Worm (Caenorhabditis elegans) whole organism, early embryonic: ENCODE data around the gene nhr-242.

Experiments used
- B0310.2 ChIP-seq: sonication (generic microtip); optimal IDR thresholded peaks from 2 replicates; lab custom pipeline; 2016; ENCODE audit warnings: mild to moderate bottlenecking, missing genetic modification characterization, missing compliant biosample characterization
- F13C5.2 ChIP-seq: sonication (generic microtip); optimal IDR thresholded peaks from 2 replicates; lab custom pipeline; 2017; ENCODE audit warnings: mild to moderate bottlenecking, missing genetic modification characterization, inconsistent platforms, missing compliant biosample characterization
- aly-1 ChIP-seq: sonication (generic microtip); optimal IDR thresholded peaks from 2 replicates; lab custom pipeline; 2016; ENCODE audit warnings: missing genetic modification characterization, missing compliant biosample characterization
- ama-1 ChIP-seq: fragments of 150-350 bp; optimal IDR thresholded peaks from 2 replicates; lab custom pipeline; 2014
- ceh-13 ChIP-seq: fragments of 200-800 bp; sonication (Bioruptor generic); optimal IDR thresholded peaks from 2 replicates; lab custom pipeline; 2018; ENCODE audit warnings: mild to moderate bottlenecking, missing genetic modification characterization, missing compliant biosample characterization
- ceh-36 ChIP-seq: sonication (generic microtip); optimal IDR thresholded peaks from 2 replicates; lab custom pipeline; 2016; ENCODE audit warnings: missing genetic modification characterization, inconsistent platforms, missing compliant biosample characterization
- ets-7 ChIP-seq: sonication (generic microtip); optimal IDR thresholded peaks from 2 replicates; lab custom pipeline; 2016; ENCODE audit warnings: missing genotype, missing genetic modification characterization, missing compliant biosample characterization
- flt-1 ChIP-seq: fragments of 200-800 bp; sonication (Bioruptor generic); IDR thresholded peaks from 2 replicates; pipeline ENCODE4 v1.3.6; 2022; ENCODE audit warnings: missing genetic modification characterization, missing compliant biosample characterization
- hmbx-1 ChIP-seq: sonication (generic microtip); optimal IDR thresholded peaks from 2 replicates; lab custom pipeline; 2016; ENCODE audit warnings: mild to moderate bottlenecking, missing genetic modification characterization, missing compliant biosample characterization
- hmg-4 ChIP-seq: fragments of 200-800 bp; sonication (Bioruptor generic); optimal IDR thresholded peaks from 2 replicates; lab custom pipeline; 2018; ENCODE audit warnings: mild to moderate bottlenecking, missing genetic modification characterization, missing compliant biosample characterization
- hnd-1 ChIP-seq: sonication (generic microtip); optimal IDR thresholded peaks from 2 replicates; lab custom pipeline; 2016; ENCODE audit warnings: missing genetic modification characterization, missing compliant biosample characterization
- pes-1 ChIP-seq: fragments of 200-800 bp; sonication (Bioruptor generic); IDR thresholded peaks from 2 replicates; pipeline ENCODE4 v1.3.6; 2022; ENCODE audit warnings: missing genetic modification reagents, missing genetic modification characterization, missing compliant biosample characterization
- scrt-1 ChIP-seq: fragments of 200-800 bp; sonication (Bioruptor generic); IDR thresholded peaks from 2 replicates; pipeline ENCODE4 v1.3.6; 2022; ENCODE audit warnings: missing genetic modification characterization, missing compliant biosample characterization
- sea-1 ChIP-seq: fragments of 200-800 bp; sonication (Bioruptor generic); conservative IDR thresholded peaks from 2 replicates; pipeline ENCODE4 v1.3.6; 2022; ENCODE audit warnings: missing genetic modification characterization, missing compliant biosample characterization
- tbx-11 ChIP-seq: fragments of 200-800 bp; sonication (Bioruptor generic); IDR thresholded peaks from 2 replicates; pipeline ENCODE4 v1.3.6; 2022; ENCODE audit warnings: missing genetic modification characterization, missing compliant biosample characterization
- tbx-37 ChIP-seq: fragments of 200-800 bp; sonication (Bioruptor generic); conservative IDR thresholded peaks from 2 replicates; pipeline ENCODE4 v1.3.6; 2022; ENCODE audit warnings: missing genetic modification reagents, missing genetic modification characterization, missing compliant biosample characterization
- tra-4 ChIP-seq: sonication (generic microtip); optimal IDR thresholded peaks from 2 replicates; lab custom pipeline; 2017; ENCODE audit warnings: missing genetic modification characterization, missing compliant biosample characterization

The nhr-242 gene

DNA sequence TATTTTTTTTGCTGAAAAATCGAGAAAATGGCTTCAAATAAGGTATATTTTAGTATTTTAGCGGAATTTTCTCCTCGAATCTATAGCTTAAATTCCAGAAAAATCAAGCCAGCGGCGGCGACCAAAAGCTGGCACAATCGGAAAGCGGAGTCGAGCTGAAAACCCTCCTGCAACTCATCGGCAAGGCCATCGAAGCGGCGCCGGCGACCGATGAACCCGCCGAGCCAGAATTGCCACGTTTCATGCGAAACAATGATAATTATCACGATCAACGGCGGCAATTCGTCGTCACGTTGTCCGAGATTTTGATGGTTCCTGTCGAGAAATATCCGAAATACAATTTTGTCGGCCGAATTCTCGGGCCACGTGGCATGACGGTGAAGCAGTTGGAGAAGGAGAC lies 29.0 kb upstream of the nhr-242 start, which contains the start of gene Y69A2AR.32:
Gene Y69A2AR.32, plus strand, starts transcription at position 28 of the 400 bp plus-strand sequence.
- no peak for TF ChIP-seq ceh-36 (tag; lab: Kevin White, UChicago)
- TF ChIP-seq hmbx-1: no peak
- no peak for TF ChIP-seq aly-1
- TF ChIP-seq ceh-13 (GFP tag; lab: Kevin White, UChicago): no peak
- no peak for TF ChIP-seq B0310.2
- no peak for TF ChIP-seq pes-1 (GFP tag; lab: Robert Waterston, UW)
- no peak for TF ChIP-seq ets-7 (tag; lab: Kevin White, UChicago)
- TF ChIP-seq hnd-1 (tag; lab: Kevin White, UChicago): no peak
- TF ChIP-seq hmg-4 (GFP tag; lab: Kevin White, UChicago): no peak
- TF ChIP-seq ama-1 (lab: Kevin White, UChicago): no peak

DNA sequence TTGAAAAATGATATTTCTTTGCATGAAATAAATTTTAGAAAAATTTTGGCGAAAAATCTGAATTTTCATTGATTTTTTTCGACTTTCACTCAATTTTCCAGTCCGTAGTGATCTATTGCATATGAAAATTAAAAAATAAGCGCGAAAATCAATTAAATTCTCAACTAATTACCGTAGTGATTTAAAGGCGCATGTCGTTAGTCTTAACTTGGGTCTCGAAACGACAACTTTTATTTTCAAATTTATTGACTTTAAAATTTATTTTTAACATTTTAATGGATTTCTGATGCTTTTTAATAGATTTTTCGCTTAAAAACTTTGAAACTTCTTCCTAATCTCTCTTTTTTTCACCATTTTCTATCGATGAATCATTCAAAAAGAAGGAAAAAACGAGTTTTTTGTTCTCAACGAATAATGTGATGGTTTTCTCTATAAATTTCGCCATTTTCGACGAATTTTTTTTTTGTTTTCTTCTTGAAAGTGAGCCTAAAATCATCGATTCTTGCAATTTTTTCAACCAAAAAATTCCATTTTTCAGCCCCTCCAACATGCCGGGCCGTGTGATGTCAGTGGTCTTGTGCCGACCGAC lies 26.2 kb upstream of the nhr-242 start, which contains the start of gene vamp-7:
Gene vamp-7, plus strand, starts transcription at position 539 of the 589 bp plus-strand sequence.
- TF ChIP-seq flt-1 (GFP tag; lab: Robert Waterston, UW): no peak
- TF ChIP-seq hnd-1 (tag; lab: Kevin White, UChicago): no peak
- TF ChIP-seq ama-1 (lab: Kevin White, UChicago): no peak
- TF ChIP-seq ets-7 (tag; lab: Kevin White, UChicago): no peak
- TF ChIP-seq tra-4 (tag; lab: Kevin White, UChicago): no peak
- TF ChIP-seq tbx-37: no peak
- TF ChIP-seq sea-1 (GFP tag; lab: Robert Waterston, UW): no peak
- no peak for TF ChIP-seq tbx-11 (GFP tag; lab: Robert Waterston, UW)
- no peak for TF ChIP-seq ceh-36 (tag; lab: Kevin White, UChicago)
- TF ChIP-seq pes-1 (GFP tag; lab: Robert Waterston, UW): no peak

ce11 chrIV:2606572-2606971 lies 25.2 kb upstream of the nhr-242 start:
- TF ChIP-seq aly-1 (no peak), tbx-11 (GFP tag; lab: Robert Waterston, UW) (no peak), ama-1 (lab: Kevin White, UChicago) (no peak), sea-1 (GFP tag; lab: Robert Waterston, UW) (no peak), ceh-36 (tag; lab: Kevin White, UChicago) (no peak), hnd-1 (tag; lab: Kevin White, UChicago) (no peak), hmbx-1 (no peak), pes-1 (GFP tag; lab: Robert Waterston, UW) (no peak), B0310.2 (no peak), tbx-37 (no peak), ceh-13 (GFP tag; lab: Kevin White, UChicago) (no peak), scrt-1 (GFP tag; lab: Robert Waterston, UW) (no peak), ets-7 (tag; lab: Kevin White, UChicago) (no peak), hmg-4 (GFP tag; lab: Kevin White, UChicago) (no peak), F13C5.2 (tag; lab: Kevin White, UChicago) (no peak), tra-4 (tag; lab: Kevin White, UChicago) (no peak), flt-1 (GFP tag; lab: Robert Waterston, UW) (no peak)

- TF ChIP-seq ets-7 (tag; lab: Kevin White, UChicago): no peak
- TF ChIP-seq tra-4 (tag; lab: Kevin White, UChicago): no peak
- TF ChIP-seq F13C5.2 (tag; lab: Kevin White, UChicago): no peak
- TF ChIP-seq hmbx-1: no peak
- TF ChIP-seq scrt-1 (GFP tag; lab: Robert Waterston, UW): no peak
- TF ChIP-seq tbx-37: no peak; the same call in 1 of the 2 replicates
- no peak for TF ChIP-seq hmg-4 (GFP tag; lab: Kevin White, UChicago)
- no peak for TF ChIP-seq flt-1 (GFP tag; lab: Robert Waterston, UW)
- no peak for TF ChIP-seq pes-1 (GFP tag; lab: Robert Waterston, UW)
- TF ChIP-seq tbx-11 (GFP tag; lab: Robert Waterston, UW): no peak
- TF ChIP-seq sea-1 (GFP tag; lab: Robert Waterston, UW): no peak
- no peak for TF ChIP-seq ceh-36 (tag; lab: Kevin White, UChicago)
- TF ChIP-seq ceh-13 (GFP tag; lab: Kevin White, UChicago): no peak
- TF ChIP-seq B0310.2: no peak
- TF ChIP-seq ama-1 (lab: Kevin White, UChicago): no peak
- no peak for TF ChIP-seq hnd-1 (tag; lab: Kevin White, UChicago)
- no peak for TF ChIP-seq aly-1
These were observed 22.2 kb upstream of the nhr-242 start for ce11 chrIV:2603556-2604021.

- TF ChIP-seq F13C5.2 (tag; lab: Kevin White, UChicago) (no peak), ets-7 (tag; lab: Kevin White, UChicago) (no peak), sea-1 (GFP tag; lab: Robert Waterston, UW) (0 out of 2 replicates have a peak, but pooled peaks have one; percentile 12), ceh-13 (GFP tag; lab: Kevin White, UChicago) (no peak), tra-4 (tag; lab: Kevin White, UChicago) (no peak), ceh-36 (tag; lab: Kevin White, UChicago) (no peak)
These were observed 21.4 kb upstream of the nhr-242 start for ce11 chrIV:2602862-2603189.

DNA sequence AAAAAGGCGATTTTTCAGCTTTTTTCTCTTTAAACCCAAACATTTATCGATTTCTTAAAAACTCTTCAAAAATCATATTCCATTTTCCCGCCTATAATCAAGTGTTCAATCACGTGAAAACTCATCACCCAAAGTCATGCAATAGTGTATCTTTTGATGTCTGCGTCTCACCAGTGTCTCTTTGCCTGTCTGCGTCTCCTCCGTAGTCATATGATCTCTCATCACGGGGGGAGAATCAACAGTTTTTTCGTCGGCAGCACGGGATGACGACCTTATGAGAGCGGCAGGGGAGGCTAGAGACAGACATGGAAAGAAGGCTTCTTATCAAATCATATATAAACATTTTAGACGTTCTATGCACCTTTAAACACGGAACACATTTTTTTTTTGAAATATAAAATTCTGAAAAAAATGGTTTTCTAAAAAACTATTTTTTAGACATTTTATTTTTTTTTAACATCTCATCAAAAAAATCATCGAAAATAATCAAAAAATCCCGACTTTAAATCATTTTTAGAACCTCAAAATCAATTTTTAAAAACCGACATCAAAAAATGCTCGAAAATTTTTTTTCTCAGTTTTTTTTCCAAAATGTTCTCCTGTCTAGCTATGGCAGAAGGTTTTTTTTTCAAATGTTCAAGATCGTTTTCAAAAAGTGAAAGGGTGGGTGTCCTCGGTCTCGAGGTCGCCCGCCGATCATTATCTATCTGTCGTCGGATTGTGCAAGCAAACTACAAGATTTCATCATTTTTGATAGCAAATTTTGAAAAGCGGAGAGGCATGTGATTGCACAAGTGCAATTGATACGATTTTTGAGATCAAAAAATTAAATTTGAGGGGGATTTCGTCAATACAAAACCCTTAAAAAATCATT lies 20.8 kb upstream of the nhr-242 start:
- peak; percentile 29 for TF ChIP-seq B0310.2
- TF ChIP-seq hmbx-1: no peak
- no peak for TF ChIP-seq pes-1 (GFP tag; lab: Robert Waterston, UW)
- no peak for TF ChIP-seq tbx-37
- TF ChIP-seq ama-1 (lab: Kevin White, UChicago): no peak
- no peak for TF ChIP-seq aly-1
- no peak for TF ChIP-seq tra-4 (tag; lab: Kevin White, UChicago)
- TF ChIP-seq tbx-11 (GFP tag; lab: Robert Waterston, UW): no peak
- TF ChIP-seq ets-7 (tag; lab: Kevin White, UChicago): no peak
- TF ChIP-seq flt-1 (GFP tag; lab: Robert Waterston, UW): 0 out of 2 replicates have a peak, but pooled peaks have one; percentile 43
- peak; percentile 19 for TF ChIP-seq F13C5.2 (tag; lab: Kevin White, UChicago)
- no peak for TF ChIP-seq ceh-13 (GFP tag; lab: Kevin White, UChicago)
- TF ChIP-seq hmg-4 (GFP tag; lab: Kevin White, UChicago): no peak
- TF ChIP-seq sea-1 (GFP tag; lab: Robert Waterston, UW): no peak
